Worm (Caenorhabditis elegans) whole organism, late embryonic: ENCODE measurements around the gene fbxa-18.

Source experiments
- C38D4.7 ChIP-seq: fragments of 200-800 bp; sonication (Bioruptor generic); optimal IDR thresholded peaks from 2 replicates; lab custom pipeline; 2018; ENCODE audit warnings: mild to moderate bottlenecking, missing genetic modification characterization, moderate library complexity, missing compliant biosample characterization
- K02D7.2 ChIP-seq: sonication (generic microtip); optimal IDR thresholded peaks from 2 replicates; lab custom pipeline; 2017; ENCODE audit warnings: mild to moderate bottlenecking, missing genetic modification characterization, missing compliant biosample characterization
- K09A11.1 ChIP-seq: sonication (generic microtip); optimal IDR thresholded peaks from 2 replicates; lab custom pipeline; 2017; ENCODE audit warnings: antibody characterized with exemption, mild to moderate bottlenecking, missing genetic modification characterization, missing compliant biosample characterization; ENCODE audit not compliant: insufficient read depth
- T23F11.4 ChIP-seq: fragments of 200-800 bp; sonication (Bioruptor generic); optimal IDR thresholded peaks from 2 replicates; lab custom pipeline; 2018; ENCODE audit warnings: mild to moderate bottlenecking, missing genetic modification characterization, missing compliant biosample characterization
- ceh-14 ChIP-seq: sonication (generic microtip); optimal IDR thresholded peaks from 2 replicates; lab custom pipeline; 2016; ENCODE audit warnings: missing genotype, missing genetic modification characterization, missing compliant biosample characterization
- ceh-2 ChIP-seq: sonication (generic microtip); optimal IDR thresholded peaks from 2 replicates; lab custom pipeline; 2016; ENCODE audit warnings: missing genotype, missing genetic modification characterization, missing compliant biosample characterization
- ceh-22 ChIP-seq: sonication (generic microtip); optimal IDR thresholded peaks from 2 replicates; lab custom pipeline; 2017; ENCODE audit warnings: missing biosample characterization, missing genetic modification characterization
- ceh-24 ChIP-seq: sonication (generic microtip); optimal IDR thresholded peaks from 2 replicates; lab custom pipeline; 2016; ENCODE audit warnings: mild to moderate bottlenecking, missing genetic modification characterization, missing compliant biosample characterization
- ceh-31 ChIP-seq: sonication (generic microtip); optimal IDR thresholded peaks from 2 replicates; lab custom pipeline; 2016; ENCODE audit warnings: missing genetic modification characterization, missing compliant biosample characterization
- ceh-6 ChIP-seq: fragments of 200-800 bp; sonication (Bioruptor generic); optimal IDR thresholded peaks from 2 replicates; lab custom pipeline; 2018; ENCODE audit warnings: mild to moderate bottlenecking, missing genetic modification characterization, missing compliant biosample characterization
- ceh-9 ChIP-seq: sonication (generic microtip); optimal IDR thresholded peaks from 2 replicates; lab custom pipeline; 2016; ENCODE audit warnings: mild to moderate bottlenecking, missing genetic modification characterization, inconsistent platforms, missing compliant biosample characterization
- che-1 ChIP-seq: sonication (generic microtip); optimal IDR thresholded peaks from 2 replicates; lab custom pipeline; 2016; ENCODE audit warnings: mild to moderate bottlenecking, missing genetic modification characterization, missing compliant biosample characterization
- dve-1 ChIP-seq: sonication (generic microtip); optimal IDR thresholded peaks from 2 replicates; lab custom pipeline; 2017; ENCODE audit warnings: antibody characterized with exemption, mild to moderate bottlenecking, missing genetic modification characterization, missing compliant biosample characterization
- ets-4 ChIP-seq: sonication (generic microtip); optimal IDR thresholded peaks from 2 replicates; lab custom pipeline; 2016; ENCODE audit warnings: missing genetic modification characterization, missing compliant biosample characterization
- fkh-10 ChIP-seq: fragments of 150-350 bp; optimal IDR thresholded peaks from 2 replicates; lab custom pipeline; 2014; ENCODE audit warnings: missing biosample characterization, missing genetic modification reagents, missing genetic modification characterization
- gmeb-2 ChIP-seq: sonication (generic microtip); optimal IDR thresholded peaks from 2 replicates; lab custom pipeline; 2016; ENCODE audit warnings: missing genetic modification characterization, inconsistent platforms, missing compliant biosample characterization
- hlh-13 ChIP-seq: fragments of 200-800 bp; sonication (Bioruptor generic); optimal IDR thresholded peaks from 2 replicates; lab custom pipeline; 2018; ENCODE audit warnings: mild to moderate bottlenecking, missing genetic modification characterization, missing compliant biosample characterization
- hlh-30 ChIP-seq: sonication (generic microtip); optimal IDR thresholded peaks from 2 replicates; lab custom pipeline; 2017; ENCODE audit warnings: antibody characterized with exemption, missing genetic modification characterization, missing compliant biosample characterization; ENCODE audit not compliant: insufficient read depth
- hlh-6 ChIP-seq: sonication (generic microtip); optimal IDR thresholded peaks from 2 replicates; lab custom pipeline; 2016; ENCODE audit warnings: missing genotype, missing genetic modification characterization, missing compliant biosample characterization
- madf-2 ChIP-seq: sonication (generic microtip); optimal IDR thresholded peaks from 2 replicates; lab custom pipeline; 2017; ENCODE audit warnings: missing genetic modification characterization, missing compliant biosample characterization
- mec-3 ChIP-seq: sonication (generic microtip); optimal IDR thresholded peaks from 2 replicates; lab custom pipeline; 2016; ENCODE audit warnings: borderline replicate concordance, missing genetic modification characterization, missing compliant biosample characterization
- nhr-11 ChIP-seq: fragments of 150-350 bp; optimal IDR thresholded peaks from 2 replicates; lab custom pipeline; 2014; ENCODE audit warnings: missing biosample characterization, missing genetic modification characterization
- npax-4 ChIP-seq: sonication (generic microtip); optimal IDR thresholded peaks from 2 replicates; lab custom pipeline; 2016; ENCODE audit warnings: missing genetic modification characterization, missing compliant biosample characterization
- odd-2 ChIP-seq: sonication (generic microtip); optimal IDR thresholded peaks from 2 replicates; lab custom pipeline; 2017; ENCODE audit warnings: antibody characterized with exemption, mild to moderate bottlenecking, missing genetic modification characterization, missing compliant biosample characterization
- pag-3 ChIP-seq: sonication (generic microtip); optimal IDR thresholded peaks from 2 replicates; lab custom pipeline; 2016; ENCODE audit warnings: missing compliant biosample characterization, missing genetic modification characterization, borderline replicate concordance
- pax-1 ChIP-seq: fragments of 150-350 bp; optimal IDR thresholded peaks from 2 replicates; lab custom pipeline; 2014; ENCODE audit warnings: missing biosample characterization, missing genetic modification characterization
- pha-4 ChIP-seq: fragments of 150-350 bp; optimal IDR thresholded peaks from 2 replicates; lab custom pipeline; 2018; ENCODE audit warnings: missing biosample characterization, missing genetic modification reagents, missing genetic modification characterization
- pros-1 ChIP-seq: fragments of 150-350 bp; optimal IDR thresholded peaks from 2 replicates; lab custom pipeline; 2014; ENCODE audit warnings: missing biosample characterization, missing genetic modification reagents, missing genetic modification characterization
- rnt-1 ChIP-seq: sonication (generic microtip); optimal IDR thresholded peaks from 2 replicates; lab custom pipeline; 2016; ENCODE audit warnings: missing genetic modification characterization, missing compliant biosample characterization
- sdc-2 ChIP-seq: sonication (generic microtip); optimal IDR thresholded peaks from 2 replicates; lab custom pipeline; 2016; ENCODE audit warnings: missing genotype, missing genetic modification characterization, missing compliant biosample characterization
- sox-4 ChIP-seq: sonication (generic microtip); optimal IDR thresholded peaks from 2 replicates; lab custom pipeline; 2017; ENCODE audit warnings: mild to moderate bottlenecking, missing genetic modification characterization, inconsistent platforms, missing compliant biosample characterization
- syd-9 ChIP-seq: sonication (generic microtip); optimal IDR thresholded peaks from 2 replicates; lab custom pipeline; 2016; ENCODE audit warnings: mild to moderate bottlenecking, missing genetic modification characterization, moderate library complexity, missing compliant biosample characterization
- tbx-2 ChIP-seq: sonication (generic microtip); optimal IDR thresholded peaks from 2 replicates; lab custom pipeline; 2016; ENCODE audit warnings: missing genetic modification characterization, missing compliant biosample characterization
- tbx-7 ChIP-seq: sonication (generic microtip); optimal IDR thresholded peaks from 2 replicates; lab custom pipeline; 2016; ENCODE audit warnings: missing genotype, missing genetic modification characterization, missing compliant biosample characterization
- ztf-16 ChIP-seq: sonication (generic microtip); optimal IDR thresholded peaks from 2 replicates; lab custom pipeline; 2017; ENCODE audit warnings: missing genetic modification characterization, missing compliant biosample characterization

Gene fbxa-18

ce11 chrV:16141071-16141470 lies 1.4 kb upstream of the fbxa-18 start, which contains the start of gene clc-32:
Gene clc-32, minus strand, starts transcription at chrV:16141171.
- TF ChIP-seq che-1 (tag; lab: Kevin White, UChicago), result no peak
- no peak for TF ChIP-seq dve-1 (tag; lab: Kevin White, UChicago)
- no peak for TF ChIP-seq ets-4 (tag; lab: Kevin White, UChicago)
- TF ChIP-seq ceh-9, result no peak
- TF ChIP-seq K09A11.1 (tag; lab: Kevin White, UChicago), result no peak
- no peak for TF ChIP-seq rnt-1 (tag; lab: Kevin White, UChicago)
- no peak for TF ChIP-seq pha-4 (tag; lab: Kevin White, UChicago)
- no peak for TF ChIP-seq odd-2 (tag; lab: Kevin White, UChicago)
- TF ChIP-seq ceh-6 (GFP tag; lab: Kevin White, UChicago), result no peak
- TF ChIP-seq hlh-13 (GFP tag; lab: Kevin White, UChicago), result no peak
- TF ChIP-seq, all 69 proteins: peak for 0

ce11 chrV:16143066-16143581 lies 653 bp downstream of the fbxa-18 start, which contains the start of gene fbxa-88:
Gene fbxa-88, minus strand, starts transcription at chrV:16143116.
- no peak for TF ChIP-seq T23F11.4 (GFP tag; lab: Kevin White, UChicago)
- no peak for TF ChIP-seq che-1 (tag; lab: Kevin White, UChicago)
- no peak for TF ChIP-seq nhr-11 (tag; lab: Kevin White, UChicago)
- TF ChIP-seq fkh-10, result no peak
- TF ChIP-seq C38D4.7 (GFP tag; lab: Kevin White, UChicago), result no peak
- TF ChIP-seq hlh-30 (tag; lab: Kevin White, UChicago), result no peak
- TF ChIP-seq ceh-14 (tag; lab: Kevin White, UChicago), result no peak
- no peak for TF ChIP-seq ceh-22
- TF ChIP-seq gmeb-2, result no peak
- TF ChIP-seq dve-1 (tag; lab: Kevin White, UChicago), result no peak
- no peak for TF ChIP-seq tbx-7 (tag; lab: Kevin White, UChicago)

- no peak for TF ChIP-seq ceh-31 (tag; lab: Kevin White, UChicago)
- no peak for TF ChIP-seq hlh-13 (GFP tag; lab: Kevin White, UChicago)
Observed at ce11 chrV:16145009-16145408, 2.5 kb downstream of the fbxa-18 start.

- TF ChIP-seq ets-4 (tag; lab: Kevin White, UChicago) (no peak), ceh-2 (tag; lab: Kevin White, UChicago) (no peak), T23F11.4 (GFP tag; lab: Kevin White, UChicago) (no peak), sdc-2 (tag; lab: Kevin White, UChicago) (no peak), hlh-30 (tag; lab: Kevin White, UChicago) (no peak), K02D7.2 (tag; lab: Kevin White, UChicago) (no peak), syd-9 (no peak), pag-3 (no peak), nhr-11 (tag; lab: Kevin White, UChicago) (no peak), pax-1 (tag; lab: Kevin White, UChicago) (no peak), hlh-6 (tag; lab: Kevin White, UChicago) (no peak), C38D4.7 (GFP tag; lab: Kevin White, UChicago) (no peak), ceh-22 (no peak), npax-4 (no peak), odd-2 (tag; lab: Kevin White, UChicago) (no peak), sox-4 (tag; lab: Kevin White, UChicago) (no peak), K09A11.1 (tag; lab: Kevin White, UChicago) (no peak), tbx-7 (tag; lab: Kevin White, UChicago) (no peak)
Observed at ce11 chrV:16148805-16149204, 6.3 kb downstream of the fbxa-18 start, which contains the start of gene F10A3.4. Gene F10A3.4, plus strand, starts transcription at chrV:16149105.

- TF ChIP-seq mec-3 (no peak), hlh-6 (tag; lab: Kevin White, UChicago) (no peak), ztf-16 (tag; lab: Kevin White, UChicago) (no peak), tbx-2 (tag; lab: Kevin White, UChicago) (no peak), madf-2 (tag; lab: Kevin White, UChicago) (no peak), K09A11.1 (tag; lab: Kevin White, UChicago) (no peak), ceh-24 (no peak), pros-1 (tag; lab: Kevin White, UChicago) (no peak)
- TF ChIP-seq, all 69 proteins: peak for 0
Observed at ce11 chrV:16153375-16153774, 10.9 kb downstream of the fbxa-18 start, which contains the start of gene str-254. Gene str-254, minus strand, starts transcription at chrV:16153475.
